Worm (Caenorhabditis elegans) whole organism, young adult: ENCODE measurements around the gene K10H10.9.

Source experiments
- F57A8.1 ChIP-seq: fragments of 200-800 bp; sonication (Bioruptor generic); optimal IDR thresholded peaks from 2 replicates; lab custom pipeline; 2018; ENCODE audit warnings: mild to moderate bottlenecking, missing genetic modification characterization, moderate library complexity, missing compliant biosample characterization
- Y67H2A.10 ChIP-seq: fragments of 200-800 bp; sonication (Bioruptor generic); conservative IDR thresholded peaks from 2 replicates; pipeline ENCODE4 v1.3.6; 2022; ENCODE audit warnings: missing genetic modification reagents, missing genetic modification characterization, missing compliant biosample characterization
- die-1 ChIP-seq: sonication (generic microtip); optimal IDR thresholded peaks from 2 replicates; lab custom pipeline; 2016; ENCODE audit warnings: missing genotype, mild to moderate bottlenecking, missing genetic modification characterization, missing compliant biosample characterization
- dox-1 ChIP-seq: fragments of 200-800 bp; sonication (Bioruptor generic); IDR thresholded peaks from 2 replicates; pipeline ENCODE4 v1.3.6; 2022; ENCODE audit warnings: missing genetic modification reagents, missing genetic modification characterization, missing compliant biosample characterization
- ets-4 ChIP-seq: fragments of 200-800 bp; sonication (Bioruptor generic); optimal IDR thresholded peaks from 2 replicates; lab custom pipeline; 2018; ENCODE audit warnings: mild to moderate bottlenecking, missing genetic modification characterization, missing compliant biosample characterization
- hmg-20 ChIP-seq: fragments of 200-800 bp; sonication (Bioruptor generic); IDR thresholded peaks from 2 replicates; pipeline ENCODE4 v1.3.6; 2022; ENCODE audit warnings: missing genetic modification reagents, missing genetic modification characterization, missing compliant biosample characterization
- madf-10 ChIP-seq: sonication (generic microtip); optimal IDR thresholded peaks from 2 replicates; lab custom pipeline; 2016; ENCODE audit warnings: mild to moderate bottlenecking, missing genetic modification characterization, missing compliant biosample characterization
- madf-6 ChIP-seq: fragments of 200-800 bp; sonication (Bioruptor generic); IDR thresholded peaks from 2 replicates; pipeline ENCODE4 v1.3.6; 2022; ENCODE audit warnings: missing genetic modification reagents, missing genetic modification characterization, missing compliant biosample characterization
- nfya-1 ChIP-seq: sonication (generic microtip); optimal IDR thresholded peaks from 2 replicates; lab custom pipeline; 2017; ENCODE audit warnings: antibody characterized with exemption, missing compliant biosample characterization, missing genetic modification characterization, borderline replicate concordance; ENCODE audit not compliant: insufficient read depth
- nhr-90 ChIP-seq: sonication (generic microtip); optimal IDR thresholded peaks from 2 replicates; lab custom pipeline; 2016; ENCODE audit warnings: missing genotype, mild to moderate bottlenecking, missing genetic modification characterization, missing compliant biosample characterization
- snpc-3.4 ChIP-seq: sonication (generic microtip); optimal IDR thresholded peaks from 2 replicates; lab custom pipeline; 2017; ENCODE audit warnings: missing genetic modification characterization, mild to moderate bottlenecking, missing compliant biosample characterization, antibody characterized with exemption, moderate library complexity, missing genotype, missing genetic modification reagents
- unc-130 ChIP-seq: sonication (generic microtip); optimal IDR thresholded peaks from 2 replicates; lab custom pipeline; 2016; ENCODE audit warnings: missing genetic modification reagents, missing genetic modification characterization, missing compliant biosample characterization
- unc-62 ChIP-seq: fragments of 150-350 bp; optimal IDR thresholded peaks from 2 replicates; lab custom pipeline; 2014; ENCODE audit warnings: missing biosample characterization, missing genetic modification reagents, missing genetic modification characterization
- ztf-26 ChIP-seq: sonication (generic microtip); optimal IDR thresholded peaks from 2 replicates; lab custom pipeline; 2017; ENCODE audit warnings: missing genetic modification characterization, missing compliant biosample characterization

DNA sequence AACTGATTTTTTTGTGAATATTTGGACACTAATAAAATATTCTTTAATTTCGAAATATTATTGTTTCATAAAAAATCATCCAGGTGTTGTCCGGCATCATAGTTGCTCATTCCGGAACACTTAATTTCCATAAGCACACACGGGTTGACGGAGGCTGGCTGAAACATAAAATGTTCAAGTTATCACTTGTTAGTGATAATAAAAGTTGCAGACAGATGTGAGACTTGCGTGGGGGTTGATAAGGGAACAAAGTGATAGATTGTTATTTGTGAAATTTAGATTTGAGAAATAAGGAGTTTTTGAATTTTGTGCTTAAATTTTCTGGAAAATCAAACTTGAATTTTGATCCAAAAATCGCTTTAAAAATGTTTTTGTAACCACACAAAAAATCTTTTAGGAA is 4.8 kb downstream of the K10H10.9 start:
- TF ChIP-seq unc-62 (GFP tag; lab: Kevin White, UChicago): no peak
- no peak for TF ChIP-seq nhr-90 (tag; lab: Kevin White, UChicago)
- no peak for TF ChIP-seq die-1 (tag; lab: Kevin White, UChicago)
- no peak for TF ChIP-seq snpc-3.4
- TF ChIP-seq madf-10: no peak
- TF ChIP-seq ztf-26: no peak
- TF ChIP-seq hmg-20 (GFP tag; lab: Robert Waterston, UW): no peak
- TF ChIP-seq ets-4 (GFP tag; lab: Kevin White, UChicago): no peak
- TF ChIP-seq dox-1 (GFP tag; lab: Robert Waterston, UW): no peak
- no peak for TF ChIP-seq nfya-1 (tag; lab: Kevin White, UChicago)
- TF ChIP-seq madf-6 (GFP tag; lab: Robert Waterston, UW): no peak
- TF ChIP-seq F57A8.1 (GFP tag; lab: Kevin White, UChicago): no peak
- no peak for TF ChIP-seq unc-130 (GFP tag; lab: Kevin White, UChicago)
- no peak for TF ChIP-seq Y67H2A.10 (GFP tag; lab: Robert Waterston, UW)
